Fruit fly (Drosophila melanogaster) whole organism, embryonic: ENCODE measurements around the gene CG13896.
A peak's percentile ranks its signal among the peaks of the same experiment; 100 is the strongest.

ENCODE experiments used
- CG10209 ChIP-seq: fragments of 200-800 bp; sonication (Bioruptor generic); optimal IDR thresholded peaks from 3 replicates; lab custom pipeline; 2017; ENCODE audit warnings: missing biosample characterization, mild to moderate bottlenecking, missing genetic modification characterization, missing genetic modification reagents
- CG1024 ChIP-seq: fragments of 200-800 bp; sonication (Bioruptor generic); IDR thresholded peaks from 2 replicates; pipeline ENCODE4 v1.3.6; 2022; ENCODE audit warnings: missing biosample characterization, missing genetic modification characterization
- CG11696 ChIP-seq: fragments of 200-800 bp; sonication (Bioruptor generic); IDR thresholded peaks from 2 replicates; pipeline ENCODE4 v1.3.6; 2022; ENCODE audit warnings: missing biosample characterization, missing genetic modification characterization
- CG13123 ChIP-seq: fragments of 200-800 bp; sonication (Bioruptor generic); optimal IDR thresholded peaks from 2 replicates; lab custom pipeline; 2016; ENCODE audit warnings: missing biosample characterization, missing genetic modification characterization
- CG14014 ChIP-seq: fragments of 200-800 bp; sonication (Bioruptor generic); IDR thresholded peaks from 2 replicates; pipeline ENCODE4 v1.3.6; 2022; ENCODE audit warnings: missing biosample characterization, missing genetic modification characterization
- CG14441 ChIP-seq: fragments of 200-800 bp; sonication (Bioruptor generic); IDR thresholded peaks from 2 replicates; pipeline ENCODE4 v1.3.6; 2022; ENCODE audit warnings: missing biosample characterization, missing genetic modification characterization
- CG16779 ChIP-seq: fragments of 200-800 bp; sonication (Bioruptor generic); IDR thresholded peaks from 2 replicates; pipeline ENCODE4 v1.3.6; 2022; ENCODE audit warnings: missing biosample characterization, missing genetic modification characterization
- CG17328 ChIP-seq: fragments of 200-800 bp; sonication (Bioruptor generic); IDR thresholded peaks from 2 replicates; pipeline ENCODE4 v1.3.6; 2022; ENCODE audit warnings: missing biosample characterization, missing genetic modification characterization
- CG17359 ChIP-seq: fragments of 200-800 bp; sonication (Bioruptor generic); optimal IDR thresholded peaks from 3 replicates; lab custom pipeline; 2018; ENCODE audit warnings: missing biosample characterization, mild to moderate bottlenecking, missing genetic modification characterization, moderate library complexity
- CG17385 ChIP-seq: fragments of 200-800 bp; sonication (Bioruptor generic); optimal IDR thresholded peaks from 3 replicates; lab custom pipeline; 2018; ENCODE audit warnings: missing biosample characterization, mild to moderate bottlenecking, missing genetic modification characterization
- CG17912 ChIP-seq: fragments of 200-800 bp; sonication (Bioruptor generic); optimal IDR thresholded peaks from 2 replicates; lab custom pipeline; 2018; ENCODE audit warnings: missing biosample characterization, mild to moderate bottlenecking, missing genetic modification characterization
- CG30020 ChIP-seq: fragments of 200-800 bp; optimal IDR thresholded peaks from 2 replicates; lab custom pipeline; 2019; ENCODE audit warnings: missing biosample characterization, mild to moderate bottlenecking, missing genetic modification characterization, moderate library complexity
- CG30403 ChIP-seq: fragments of 200-800 bp; sonication (Bioruptor generic); optimal IDR thresholded peaks from 3 replicates; lab custom pipeline; 2016; ENCODE audit warnings: missing biosample characterization, missing genetic modification characterization
- CG33557 ChIP-seq: fragments of 200-800 bp; sonication (Bioruptor generic); optimal IDR thresholded peaks from 2 replicates; lab custom pipeline; 2019; ENCODE audit warnings: missing biosample characterization, mild to moderate bottlenecking, missing genetic modification characterization, moderate library complexity
- CG3407 ChIP-seq: fragments of 200-800 bp; sonication (Bioruptor generic); optimal IDR thresholded peaks from 2 replicates; lab custom pipeline; 2018; ENCODE audit warnings: missing biosample characterization, mild to moderate bottlenecking, missing genetic modification characterization
- CG4617 ChIP-seq: fragments of 200-800 bp; sonication (Bioruptor generic); optimal IDR thresholded peaks from 3 replicates; lab custom pipeline; 2016; ENCODE audit warnings: missing biosample characterization, missing genetic modification characterization, borderline replicate concordance
- CG4854 ChIP-seq: fragments of 200-800 bp; sonication (Bioruptor generic); optimal IDR thresholded peaks from 2 replicates; lab custom pipeline; 2016; ENCODE audit warnings: missing biosample characterization, missing genetic modification characterization, inconsistent platforms
- CG6791 ChIP-seq: fragments of 200-800 bp; sonication (Bioruptor generic); IDR thresholded peaks from 3 replicates; pipeline ENCODE4 v1.3.6; 2022; ENCODE audit warnings: missing biosample characterization, missing genetic modification characterization; ENCODE audit not compliant: partially characterized antibody
- CG8765 ChIP-seq: fragments of 200-800 bp; sonication (Bioruptor generic); IDR thresholded peaks from 2 replicates; pipeline ENCODE4 v1.3.6; 2022; ENCODE audit warnings: missing biosample characterization, missing genetic modification characterization
- CG9727 ChIP-seq: fragments of 200-800 bp; sonication (Bioruptor generic); optimal IDR thresholded peaks from 3 replicates; lab custom pipeline; 2017; ENCODE audit warnings: missing biosample characterization, mild to moderate bottlenecking, missing genetic modification characterization
- Ets65A ChIP-seq: fragments of 200-800 bp; sonication (Bioruptor generic); peaks from one replicate; lab custom pipeline; 2016; ENCODE audit warnings: missing biosample characterization, missing genetic modification characterization
- Fer1 ChIP-seq: fragments of 200-800 bp; sonication (Bioruptor generic); optimal IDR thresholded peaks from 2 replicates; lab custom pipeline; 2017; ENCODE audit warnings: missing biosample characterization, mild to moderate bottlenecking, missing genetic modification characterization
- Fer2 ChIP-seq: fragments of 200-800 bp; sonication (Bioruptor generic); optimal IDR thresholded peaks from 2 replicates; lab custom pipeline; 2018; ENCODE audit warnings: missing biosample characterization, mild to moderate bottlenecking, missing genetic modification characterization, moderate library complexity
- MESR4 ChIP-seq: fragments of 200-800 bp; sonication (Bioruptor generic); optimal IDR thresholded peaks from 2 replicates; lab custom pipeline; 2018; ENCODE audit warnings: missing biosample characterization, mild to moderate bottlenecking, missing genetic modification characterization, moderate library complexity
- MTF-1 ChIP-seq: fragments of 200-800 bp; sonication (Bioruptor generic); optimal IDR thresholded peaks from 2 replicates; lab custom pipeline; 2018; ENCODE audit warnings: missing biosample characterization, mild to moderate bottlenecking, missing genetic modification characterization, borderline replicate concordance
- Optix ChIP-seq: fragments of 200-800 bp; sonication (Bioruptor generic); IDR thresholded peaks from 3 replicates; pipeline ENCODE4 v1.3.6; 2022; ENCODE audit warnings: missing biosample characterization, missing genetic modification characterization
- Rx ChIP-seq: fragments of 200-800 bp; sonication (Bioruptor generic); IDR thresholded peaks from 2 replicates; pipeline ENCODE4 v1.3.6; 2022; ENCODE audit warnings: missing biosample characterization, missing genetic modification characterization
- Usf ChIP-seq: fragments of 200-800 bp; sonication (Bioruptor generic); optimal IDR thresholded peaks from 2 replicates; lab custom pipeline; 2017; ENCODE audit warnings: missing genotype, missing biosample characterization, missing genetic modification characterization
- aop ChIP-seq: fragments of 200-800 bp; sonication (Bioruptor generic); IDR thresholded peaks from 2 replicates; pipeline ENCODE4 v1.3.6; 2022; ENCODE audit warnings: missing biosample characterization, missing genetic modification characterization
- ap ChIP-seq: fragments of 200-800 bp; sonication (Bioruptor generic); IDR thresholded peaks from 2 replicates; pipeline ENCODE4 v1.3.6; 2022; ENCODE audit warnings: missing biosample characterization, missing genetic modification characterization
- chn ChIP-seq: fragments of 200-800 bp; sonication (Bioruptor generic); optimal IDR thresholded peaks from 2 replicates; lab custom pipeline; 2016; ENCODE audit warnings: missing biosample characterization, missing genetic modification characterization
- en ChIP-seq: fragments of 200-800 bp; sonication (Bioruptor generic); optimal IDR thresholded peaks from 2 replicates; lab custom pipeline; 2016; ENCODE audit warnings: missing biosample characterization, missing genetic modification characterization
- esg ChIP-seq: fragments of 200-800 bp; sonication (Bioruptor generic); conservative IDR thresholded peaks from 2 replicates; pipeline ENCODE4 v1.3.6; 2022; ENCODE audit warnings: missing biosample characterization, missing genetic modification characterization
- gce ChIP-seq: fragments of 200-800 bp; sonication (Bioruptor generic); IDR thresholded peaks from 3 replicates; pipeline ENCODE4 v1.3.6; 2022; ENCODE audit warnings: missing biosample characterization, missing genetic modification characterization
- gsb ChIP-seq: fragments of 200-800 bp; sonication (Bioruptor generic); IDR thresholded peaks from 2 replicates; pipeline ENCODE4 v1.3.6; 2022; ENCODE audit warnings: missing biosample characterization, missing genetic modification characterization
- hkb ChIP-seq, 2 experiments: fragments of 200-800 bp in 1 of 2; fragments of >200 bp in 1 of 2; sonication (Bioruptor generic) in 1 of 2; IDR thresholded peaks in 1 of 2; optimal IDR thresholded peaks in 1 of 2; 2 replicates each; pipeline versions ENCODE4 v1.3.6 to Lab custom; 2017 to 2022; ENCODE audit warnings: missing biosample characterization in 1 of 2, missing genetic modification characterization in 1 of 2
- hth ChIP-seq: fragments of >200 bp; optimal IDR thresholded peaks from 2 replicates; lab custom pipeline; 2017; ENCODE audit warnings: inconsistent platforms
- ind ChIP-seq: fragments of 200-800 bp; sonication (Bioruptor generic); optimal IDR thresholded peaks from 3 replicates; lab custom pipeline; 2016; ENCODE audit warnings: missing biosample characterization, missing genetic modification characterization
- insv ChIP-seq, 2 experiments: fragments of 200-800 bp; sonication (Bioruptor generic); optimal IDR thresholded peaks; 3 replicates each; lab custom pipeline; 2016 to 2018; ENCODE audit warnings: missing biosample characterization in 2 of 2, missing genetic modification characterization in 2 of 2
- lola ChIP-seq, 3 experiments: fragments of >200 bp in 2 of 3; fragments of 200-800 bp in 1 of 3; sonication (Bioruptor generic) in 1 of 3; optimal IDR thresholded peaks; 2 replicates each; lab custom pipeline; 2017 to 2019; ENCODE audit warnings: missing biosample characterization in 3 of 3, missing genetic modification characterization in 3 of 3, mild to moderate bottlenecking in 1 of 3, moderate library complexity in 1 of 3
- mam ChIP-seq: fragments of 200-800 bp; sonication (Bioruptor generic); optimal IDR thresholded peaks from 3 replicates; lab custom pipeline; 2016; ENCODE audit warnings: missing biosample characterization, missing genetic modification characterization
- odd ChIP-seq: fragments of 200-800 bp; sonication (Bioruptor generic); optimal IDR thresholded peaks from 2 replicates; lab custom pipeline; 2017; ENCODE audit warnings: missing biosample characterization, mild to moderate bottlenecking, missing genetic modification characterization
- pfk ChIP-seq: fragments of 200-800 bp; sonication (Bioruptor generic); optimal IDR thresholded peaks from 2 replicates; lab custom pipeline; 2018; ENCODE audit warnings: missing biosample characterization, mild to moderate bottlenecking, missing genetic modification characterization, moderate library complexity
- pho ChIP-seq: fragments of 200-800 bp; sonication (Bioruptor generic); optimal IDR thresholded peaks from 2 replicates; lab custom pipeline; 2016; ENCODE audit warnings: missing biosample characterization, missing genetic modification characterization
- salm ChIP-seq: fragments of 200-800 bp; sonication (Bioruptor generic); optimal IDR thresholded peaks from 2 replicates; lab custom pipeline; 2018; ENCODE audit warnings: missing biosample characterization, mild to moderate bottlenecking, missing genetic modification characterization
- shn ChIP-seq: fragments of 200-800 bp; sonication (Bioruptor generic); optimal IDR thresholded peaks from 3 replicates; lab custom pipeline; 2016; ENCODE audit warnings: missing biosample characterization, missing genetic modification characterization
- ssp ChIP-seq: fragments of 200-800 bp; sonication (Bioruptor generic); IDR thresholded peaks from 2 replicates; pipeline ENCODE4 v1.3.6; 2022; ENCODE audit warnings: missing biosample characterization, missing genetic modification characterization
- stwl ChIP-seq: fragments of 200-800 bp; sonication (Bioruptor generic); optimal IDR thresholded peaks from 3 replicates; lab custom pipeline; 2018; ENCODE audit warnings: missing biosample characterization, mild to moderate bottlenecking, missing genetic modification characterization, moderate library complexity
- zf30C ChIP-seq: fragments of 200-800 bp; sonication (Bioruptor generic); optimal IDR thresholded peaks from 3 replicates; lab custom pipeline; 2018; ENCODE audit warnings: missing biosample characterization, mild to moderate bottlenecking, missing genetic modification characterization
- zfh2 ChIP-seq: fragments of 200-800 bp; sonication (Bioruptor generic); optimal IDR thresholded peaks from 2 replicates; lab custom pipeline; 2016; ENCODE audit warnings: missing biosample characterization, missing genetic modification characterization

The CG13896 gene

DNA sequence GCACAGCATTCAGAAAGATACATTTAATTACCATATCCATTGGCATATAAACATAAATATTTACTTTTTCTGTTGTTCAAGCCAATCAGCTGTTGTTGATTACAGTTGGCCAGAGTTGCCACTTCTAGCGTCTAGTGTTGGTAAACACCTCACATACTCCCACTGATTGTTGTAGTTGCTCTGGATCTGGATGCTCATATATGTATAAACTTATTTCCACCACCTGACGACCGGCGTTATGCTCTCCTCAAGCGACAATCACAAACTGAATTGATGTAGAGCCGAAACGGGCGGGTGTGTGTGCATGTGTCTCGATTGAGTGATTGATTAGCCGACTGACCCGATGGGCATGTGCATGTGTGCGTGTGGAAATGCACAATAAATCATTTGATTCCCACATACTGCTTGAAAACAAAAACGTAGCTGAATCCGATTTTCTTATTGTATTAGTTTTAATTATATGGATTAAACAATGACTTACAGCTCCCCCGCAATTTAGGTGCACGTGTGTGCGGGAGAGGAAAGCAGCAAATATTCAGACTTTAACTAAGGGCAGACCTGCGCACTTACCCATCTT, 29.8 kb downstream of the CG13896 start (continued):
- TF ChIP-seq aop, result no peak
- TF ChIP-seq CG16779 (GFP tag; lab: Robert Waterston, UW), result no peak
- no peak for TF ChIP-seq Fer2
- no peak for TF ChIP-seq ssp (GFP tag; lab: Robert Waterston, UW)
- TF ChIP-seq CG11696 (GFP tag; lab: Robert Waterston, UW), result no peak
- TF ChIP-seq Fer1 (GFP tag; lab: Kevin White, UChicago), result peak; percentile 62
- TF ChIP-seq Ets65A (GFP tag; lab: Kevin White, UChicago), result peak; percentile 91
- peak; percentile 58; the same call in 2 of the 3 replicates for TF ChIP-seq CG6791 (GFP tag; lab: Robert Waterston, UW)
- TF ChIP-seq CG9727 (GFP tag; lab: Kevin White, UChicago), result peak; percentile 19
- TF ChIP-seq Optix (GFP tag; lab: Robert Waterston, UW), result no peak
- TF ChIP-seq hkb (optimal IDR thresholded peaks at IDR 0.05; lab: Kevin White, UChicago), result no peak
- peak; percentile 39; the same call in 1 of the 2 replicates for TF ChIP-seq hkb (GFP tag; IDR thresholded peaks at IDR 0.05; lab: Robert Waterston, UW)
- TF ChIP-seq shn (GFP tag; lab: Kevin White, UChicago), result peak; percentile 11
- no peak for TF ChIP-seq Rx (GFP tag; lab: Robert Waterston, UW)
- TF ChIP-seq CG17328 (GFP tag; lab: Robert Waterston, UW), result peak; percentile 27
- TF ChIP-seq CG8765 (GFP tag; lab: Robert Waterston, UW), result no peak
- TF ChIP-seq lola (GFP tag; optimal IDR thresholded peaks at IDR 0.05; lab: Kevin White, UChicago), result no peak
- peak; percentile 4 for TF ChIP-seq zf30C (GFP tag; lab: Kevin White, UChicago)
- TF ChIP-seq CG17359 (tag; lab: Kevin White, UChicago), result no peak
- peak; percentile 26 for TF ChIP-seq CG4617 (GFP tag; lab: Kevin White, UChicago)
- TF ChIP-seq CG33557 (GFP tag; lab: Kevin White, UChicago), result peak; percentile 44
- peak; percentile 31 for TF ChIP-seq CG4854 (GFP tag; lab: Kevin White, UChicago)
- TF ChIP-seq CG13123 (GFP tag; lab: Kevin White, UChicago), result no peak
- no peak for TF ChIP-seq pfk
- TF ChIP-seq MTF-1, result peak; percentile 42
- peak in 1 of 2 experiments; percentile 54 for TF ChIP-seq insv (GFP tag; optimal IDR thresholded peaks at IDR 0.05; lab: Kevin White, UChicago)
- TF ChIP-seq CG14014 (GFP tag; lab: Robert Waterston, UW), result peak; percentile 58; the same call in 1 of the 2 replicates
- no peak for TF ChIP-seq CG1024 (GFP tag; lab: Robert Waterston, UW)
- peak; percentile 24 for TF ChIP-seq ind (GFP tag; lab: Kevin White, UChicago)
- TF ChIP-seq Usf, result no peak
- peak; percentile 35 for TF ChIP-seq CG17385 (GFP tag; lab: Kevin White, UChicago)
- TF ChIP-seq CG14441, result peak; percentile 23; the same call in 1 of the 2 replicates
- TF ChIP-seq hth (lab: Kevin White, UChicago), result no peak
- peak; percentile 78 for TF ChIP-seq CG17912
- peak; percentile 1 for TF ChIP-seq CG30403 (GFP tag; lab: Kevin White, UChicago)
- peak; percentile 91 for TF ChIP-seq stwl (tag; lab: Kevin White, UChicago)
- peak; percentile 28 for TF ChIP-seq CG10209
- peak; percentile 10 for TF ChIP-seq CG30020 (tag; lab: Kevin White, UChicago)
- TF ChIP-seq zfh2 (GFP tag; lab: Kevin White, UChicago), result peak; percentile 40
- no peak for TF ChIP-seq en (GFP tag; lab: Kevin White, UChicago)
- peak; percentile 38 for TF ChIP-seq mam
- no peak for TF ChIP-seq gce (GFP tag; lab: Robert Waterston, UW)
- peak; percentile 24 for TF ChIP-seq odd (GFP tag; lab: Kevin White, UChicago)
- no peak for TF ChIP-seq gsb (GFP tag; lab: Robert Waterston, UW)
- no peak for TF ChIP-seq esg (GFP tag; lab: Robert Waterston, UW)
- peak; percentile 49 for TF ChIP-seq CG3407 (GFP tag; lab: Kevin White, UChicago)
- peak; percentile 42 for TF ChIP-seq chn (GFP tag; lab: Kevin White, UChicago)
- no peak for TF ChIP-seq pho (GFP tag; lab: Kevin White, UChicago)
- peak; percentile 13 for TF ChIP-seq salm (tag; lab: Kevin White, UChicago)
- TF ChIP-seq MESR4 (GFP tag; lab: Kevin White, UChicago), result peak; percentile 82
- no peak for TF ChIP-seq ap (GFP tag; lab: Robert Waterston, UW)
